Worm (Caenorhabditis elegans): ENCODE data around the gene B0280.7.

DNA sequence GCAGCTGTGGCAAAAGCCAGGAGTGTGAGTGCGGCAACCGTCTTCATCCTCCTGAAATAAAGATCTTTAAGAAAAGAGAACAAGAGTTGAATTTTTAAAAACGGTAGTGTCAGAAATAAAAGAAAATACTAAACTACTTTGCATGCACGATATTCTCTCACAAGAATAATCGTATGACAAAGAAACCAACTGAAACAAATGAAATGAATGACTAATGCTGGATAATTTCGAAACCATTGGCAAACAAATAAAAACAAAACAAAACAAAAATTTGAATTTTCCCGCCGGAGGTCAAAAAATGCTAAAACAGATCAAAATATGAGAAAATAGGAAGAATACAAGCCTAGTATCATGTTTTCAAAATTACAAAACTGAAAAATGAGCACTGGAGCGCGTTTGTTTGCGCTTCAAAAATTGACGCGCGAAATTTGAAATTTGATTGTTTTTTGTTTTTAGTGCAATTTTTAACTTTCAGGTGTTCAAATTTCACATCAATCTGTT is 7.7 kb downstream of the B0280.7 start, which contains the start of gene cpg-2:
- TF ChIP-seq tab-1 (GFP tag; IDR thresholded peaks at IDR 0.05) = no peak
- TF ChIP-seq ref-1 (GFP tag; conservative IDR thresholded peaks at IDR 0.05) = no peak
- TF ChIP-seq ztf-29 (GFP tag; IDR thresholded peaks at IDR 0.05) = no peak
- TF ChIP-seq flt-1 (GFP tag; IDR thresholded peaks at IDR 0.05) = no peak
- TF ChIP-seq klf-2 (GFP tag; conservative IDR thresholded peaks at IDR 0.05) = no peak
- no peak for TF ChIP-seq cog-1 (tag; optimal IDR thresholded peaks at IDR 0.05)
